Worm (Caenorhabditis elegans): ENCODE measurements around the gene far-2.

far-2 gene

ce11 chrIII:9054414-9055147, 27.0 kb upstream of the far-2 start, which contains the start of gene cls-2 (continued):
- TF ChIP-seq egl-18 (GFP tag; IDR thresholded peaks at IDR 0.05) (no peak), T07F8.4 (tag; optimal IDR thresholded peaks at IDR 0.05) (no peak), lsy-27 (tag; optimal IDR thresholded peaks at IDR 0.05; ENCODE audit: borderline replicate concordance, insufficient read depth) (no peak), madf-8 (GFP tag; conservative IDR thresholded peaks at IDR 0.05) (peak; percentile 39), Y95B8A.8 (GFP tag; IDR thresholded peaks at IDR 0.05) (no peak)

ce11 chrIII:9058959-9059534, 22.6 kb upstream of the far-2 start, which contains the start of gene gst-1:
gst-1 (plus strand) TSS chrIII:9059331.
- TF ChIP-seq nfyb-1 (GFP tag; IDR thresholded peaks at IDR 0.05): no peak
- TF ChIP-seq unc-130 (GFP tag; optimal IDR thresholded peaks at IDR 0.05): no peak
- TF ChIP-seq lir-1 (GFP tag; conservative IDR thresholded peaks at IDR 0.05): no peak
- no peak for TF ChIP-seq nfya-1 (tag; optimal IDR thresholded peaks at IDR 0.05; ENCODE audit: borderline replicate concordance, insufficient read depth)
- no peak for TF ChIP-seq cebp-1 (GFP tag; IDR thresholded peaks at IDR 0.05)
- TF ChIP-seq cebp-1 (tag; optimal IDR thresholded peaks at IDR 0.05): peak; percentile 26
- peak; percentile 2 for TF ChIP-seq xnd-1 (tag; optimal IDR thresholded peaks at IDR 0.05)
- TF ChIP-seq F10E7.11 (tag; optimal IDR thresholded peaks at IDR 0.05): no peak
- peak; percentile 28 for TF ChIP-seq lsl-1 (GFP tag; optimal IDR thresholded peaks at IDR 0.05)
- no peak for TF ChIP-seq F23B12.7 (tag; optimal IDR thresholded peaks at IDR 0.05; ENCODE audit: insufficient read depth)
- TF ChIP-seq aptf-3 (GFP tag; IDR thresholded peaks at IDR 0.05): no peak
- peak; percentile 44 for TF ChIP-seq nhr-80 (tag; optimal IDR thresholded peaks at IDR 0.05)
- peak; percentile 0 for TF ChIP-seq rpc-1 (optimal IDR thresholded peaks at IDR 0.05)
- no peak for TF ChIP-seq rpc-1 (tag; optimal IDR thresholded peaks at IDR 0.05)
- peak; percentile 44; the same call in 1 of the 2 replicates for TF ChIP-seq B0336.3 (GFP tag; IDR thresholded peaks at IDR 0.05)
- no peak for TF ChIP-seq ztf-3 (GFP tag; optimal IDR thresholded peaks at IDR 0.05)
- TF ChIP-seq bed-2 (GFP tag; IDR thresholded peaks at IDR 0.05): no peak
- TF ChIP-seq let-607 (tag; optimal IDR thresholded peaks at IDR 0.05): peak; percentile 58 to 87
- TF ChIP-seq snpc-1.3 (tag; optimal IDR thresholded peaks at IDR 0.05; ENCODE audit: insufficient read depth): peak; percentile 40
- no peak for TF ChIP-seq dpl-1 (GFP tag; optimal IDR thresholded peaks at IDR 0.05)
- TF ChIP-seq F22D6.2 (tag; optimal IDR thresholded peaks at IDR 0.05): no peak
- no peak for TF ChIP-seq ceh-58 (GFP tag; IDR thresholded peaks at IDR 0.05)
- TF ChIP-seq him-1 (tag; optimal IDR thresholded peaks at IDR 0.05): no peak
- no peak for TF ChIP-seq nhr-120 (GFP tag; IDR thresholded peaks at IDR 0.05)
- TF ChIP-seq atf-7 (tag; optimal IDR thresholded peaks at IDR 0.05): peak; percentile 46
- no peak for TF ChIP-seq athp-1 (tag; optimal IDR thresholded peaks at IDR 0.05)
- TF ChIP-seq lin-40 (tag; optimal IDR thresholded peaks at IDR 0.05): peak; percentile 19
- no peak for TF ChIP-seq mcd-1 (GFP tag; IDR thresholded peaks at IDR 0.05)
- no peak for TF ChIP-seq K11D2.4 (GFP tag; IDR thresholded peaks at IDR 0.05)
- no peak for TF ChIP-seq F33H1.4 (GFP tag; IDR thresholded peaks at IDR 0.05)
- TF ChIP-seq attf-6 (GFP tag; IDR thresholded peaks at IDR 0.05): no peak
- no peak for TF ChIP-seq dox-1 (GFP tag; IDR thresholded peaks at IDR 0.05)
- TF ChIP-seq T26A5.8 (tag; optimal IDR thresholded peaks at IDR 0.05): no peak
- no peak for TF ChIP-seq C06A6.2 (GFP tag; conservative IDR thresholded peaks at IDR 0.05)
- TF ChIP-seq ccch-3 (GFP tag; optimal IDR thresholded peaks at IDR 0.05): no peak
- TF ChIP-seq snpc-1.1 (tag; optimal IDR thresholded peaks at IDR 0.05; ENCODE audit: insufficient read depth): no peak
- TF ChIP-seq efl-1 (GFP tag; optimal IDR thresholded peaks at IDR 0.05): peak; percentile 10
- TF ChIP-seq Y79H2A.3 (GFP tag; conservative IDR thresholded peaks at IDR 0.05): no peak
- no peak for TF ChIP-seq egl-18 (GFP tag; IDR thresholded peaks at IDR 0.05)
- TF ChIP-seq ztf-25 (GFP tag; IDR thresholded peaks at IDR 0.05): no peak
- TF ChIP-seq B0261.1 (tag; optimal IDR thresholded peaks at IDR 0.05): no peak

All from whole organism, young adult.